In the genomic region with DNA sequence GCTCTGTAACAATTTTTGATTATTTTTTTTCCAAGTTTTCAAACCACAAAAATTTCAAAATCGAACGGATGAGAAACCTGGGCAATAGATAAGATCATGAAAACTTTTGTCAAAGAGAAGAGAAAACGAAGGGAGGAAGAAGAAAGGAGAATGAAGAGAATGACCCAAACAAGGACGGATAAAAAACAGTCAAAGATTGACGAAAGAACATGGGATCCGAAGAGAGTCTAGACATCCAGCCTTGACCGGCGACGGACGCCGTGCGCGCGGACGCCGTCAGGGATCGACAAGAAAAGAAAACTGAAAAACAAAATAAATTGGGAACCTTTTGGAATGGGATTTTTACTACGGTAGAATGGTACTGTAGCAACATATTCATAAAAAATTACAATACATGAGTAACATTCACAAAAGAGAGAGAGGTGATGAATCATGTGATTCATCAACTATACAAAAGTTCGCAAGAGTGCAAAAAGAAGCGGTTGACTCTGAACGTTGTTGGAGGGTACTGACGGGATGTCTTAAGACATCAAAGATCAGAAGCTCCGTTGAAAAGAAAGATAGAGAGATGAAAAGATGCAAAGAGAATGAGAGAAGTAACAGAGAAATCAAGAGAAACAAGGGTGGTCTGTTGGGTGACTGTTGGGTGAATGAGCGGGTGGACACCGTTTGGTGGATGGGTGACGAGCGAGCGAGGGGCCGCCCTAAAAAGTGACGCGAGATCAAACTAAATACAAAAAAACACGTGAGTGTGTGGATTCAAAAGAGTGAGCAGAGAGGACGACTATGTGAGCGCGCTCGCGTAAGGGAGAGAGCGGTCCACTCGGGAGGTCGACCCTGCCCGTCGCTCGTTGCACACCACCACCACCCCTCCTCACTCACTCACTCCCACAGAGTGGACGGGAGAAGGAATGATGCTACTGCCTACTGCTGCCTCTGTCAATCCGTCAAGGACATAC, we compare ENCODE assay signal across 3 worm cellular contexts.
TF ChIP-seq lines count a peak whose summit lies in the region.

TSS of gene sup-26 (minus strand) at position 10 of the 959 bp plus-strand sequence.

TF ChIP-seq in whole organism, L1 larva, 84 proteins besides CTCF, POLR2A, EP300 and RAD21 (continued from another document and continues in another):
- TF ChIP-seq efl-3 (GFP tag; optimal IDR thresholded peaks at IDR 0.05; lab: Kevin White, UChicago) (no peak), hpl-2 (GFP tag; optimal IDR thresholded peaks at IDR 0.05; lab: Kevin White, UChicago) (no peak), fkh-4 (tag; optimal IDR thresholded peaks at IDR 0.05; lab: Kevin White, UChicago; ENCODE audit: borderline replicate concordance) (no peak), unc-130 (tag; optimal IDR thresholded peaks at IDR 0.05; lab: Kevin White, UChicago) (no peak), elt-2 (tag; optimal IDR thresholded peaks at IDR 0.05; lab: Kevin White, UChicago) (no peak), ces-1 (GFP tag; optimal IDR thresholded peaks at IDR 0.05; lab: Kevin White, UChicago) (no peak), dsc-1 (tag; optimal IDR thresholded peaks at IDR 0.05; lab: Kevin White, UChicago) (peak; percentile 22), Y116A8C.19 (tag; optimal IDR thresholded peaks at IDR 0.05; lab: Kevin White, UChicago; ENCODE audit: borderline replicate concordance) (no peak), aly-2 (tag; optimal IDR thresholded peaks at IDR 0.05; lab: Kevin White, UChicago) (no peak), hlh-17 (GFP tag; optimal IDR thresholded peaks at IDR 0.05; lab: Kevin White, UChicago; ENCODE audit: borderline replicate concordance) (no peak), blmp-1 (tag; optimal IDR thresholded peaks at IDR 0.05; lab: Kevin White, UChicago) (peak; percentile 87), unc-86 (tag; optimal IDR thresholded peaks at IDR 0.05; lab: Kevin White, UChicago) (peak; percentile 9), nhr-28 (tag; optimal IDR thresholded peaks at IDR 0.05; lab: Kevin White, UChicago) (no peak), irx-1 (tag; optimal IDR thresholded peaks at IDR 0.05; lab: Kevin White, UChicago) (no peak), C04F5.9 (tag; optimal IDR thresholded peaks at IDR 0.05; lab: Kevin White, UChicago) (no peak), fos-1 (tag; optimal IDR thresholded peaks at IDR 0.05; lab: Kevin White, UChicago) (no peak), grh-1 (GFP tag; IDR thresholded peaks at IDR 0.05; lab: Robert Waterston, UW) (0 out of 2 replicates have a peak, but pooled peaks have one; percentile 3), vab-15 (tag; optimal IDR thresholded peaks at IDR 0.05; lab: Kevin White, UChicago) (no peak), mep-1 (tag; optimal IDR thresholded peaks at IDR 0.05; lab: Kevin White, UChicago) (peak; percentile 30), hlh-4 (tag; optimal IDR thresholded peaks at IDR 0.05; lab: Kevin White, UChicago) (no peak), fkh-10 (GFP tag; optimal IDR thresholded peaks at IDR 0.05; lab: Kevin White, UChicago) (no peak), nhr-20 (tag; optimal IDR thresholded peaks at IDR 0.05; lab: Kevin White, UChicago) (peak; percentile 24), sox-4 (tag; optimal IDR thresholded peaks at IDR 0.05; lab: Kevin White, UChicago) (peak; percentile 0), ama-1 (optimal IDR thresholded peaks at IDR 0.05; lab: Kevin White, UChicago) (no peak), lin-15B (tag; optimal IDR thresholded peaks at IDR 0.05; lab: Kevin White, UChicago) (no peak), xbp-1 (tag; optimal IDR thresholded peaks at IDR 0.05; lab: Kevin White, UChicago) (peak; percentile 17), nhr-11 (tag; optimal IDR thresholded peaks at IDR 0.05; lab: Kevin White, UChicago) (no peak), C16A3.4 (tag; optimal IDR thresholded peaks at IDR 0.05; lab: Kevin White, UChicago) (no peak), ztf-4 (tag; optimal IDR thresholded peaks at IDR 0.05; lab: Kevin White, UChicago) (no peak), lin-39 (tag; optimal IDR thresholded peaks at IDR 0.05; lab: Kevin White, UChicago) (no peak), egl-13 (tag; optimal IDR thresholded peaks at IDR 0.05; lab: Kevin White, UChicago) (no peak), nhr-71 (tag; optimal IDR thresholded peaks at IDR 0.05; lab: Kevin White, UChicago) (peak; percentile 68), nhr-77 (tag; optimal IDR thresholded peaks at IDR 0.05; lab: Kevin White, UChicago) (no peak), ceh-8 (GFP tag; optimal IDR thresholded peaks at IDR 0.05; lab: Kevin White, UChicago) (no peak), egl-27 (tag; optimal IDR thresholded peaks at IDR 0.05; lab: Kevin White, UChicago) (no peak), ets-5 (GFP tag; IDR thresholded peaks at IDR 0.05; lab: Robert Waterston, UW) (no peak), efl-1 (optimal IDR thresholded peaks at IDR 0.05; lab: Kevin White, UChicago) (no peak), efl-1 (GFP tag; optimal IDR thresholded peaks at IDR 0.05 in 1 of 2; lab: Kevin White, UChicago) (peak in 1 of 2 experiments; percentile 91), unc-62 (GFP tag; optimal IDR thresholded peaks at IDR 0.05; lab: Kevin White, UChicago) (no peak), zip-4 (GFP tag; optimal IDR thresholded peaks at IDR 0.05; lab: Kevin White, UChicago) (peak; percentile 13), nhr-47 (tag; optimal IDR thresholded peaks at IDR 0.05; lab: Kevin White, UChicago) (peak; percentile 32)

TF ChIP-seq in whole organism, L3 larva, 47 proteins besides CTCF, POLR2A, EP300 and RAD21 (continued from another document):
- TF ChIP-seq ceh-82 (tag; optimal IDR thresholded peaks at IDR 0.05; lab: Kevin White, UChicago) (no peak), tbx-2 (tag; optimal IDR thresholded peaks at IDR 0.05; lab: Kevin White, UChicago) (no peak), eor-1 (tag; optimal IDR thresholded peaks at IDR 0.05; lab: Kevin White, UChicago) (no peak), mdl-1 (tag; optimal IDR thresholded peaks at IDR 0.05; lab: Kevin White, UChicago) (peak; percentile 2), ztf-4 (tag; optimal IDR thresholded peaks at IDR 0.05; lab: Kevin White, UChicago) (no peak), zag-1 (tag; optimal IDR thresholded peaks at IDR 0.05; lab: Kevin White, UChicago) (no peak), nhr-12 (tag; optimal IDR thresholded peaks at IDR 0.05; lab: Kevin White, UChicago) (no peak), fkh-10 (GFP tag; optimal IDR thresholded peaks at IDR 0.05; lab: Kevin White, UChicago) (no peak), ama-1 (optimal IDR thresholded peaks at IDR 0.05; lab: Kevin White, UChicago) (peak; percentile 7), unc-39 (tag; optimal IDR thresholded peaks at IDR 0.05; lab: Kevin White, UChicago) (no peak), ZK546.5 (tag; optimal IDR thresholded peaks at IDR 0.05; lab: Kevin White, UChicago) (no peak)

TF ChIP-seq in whole organism, early embryonic, 17 proteins besides CTCF, POLR2A, EP300 and RAD21 (continued from another document):
- no peak for TF ChIP-seq ama-1 (optimal IDR thresholded peaks at IDR 0.05; lab: Kevin White, UChicago)
